Worm (Caenorhabditis elegans) whole organism, L4/young adult: Measurements from ENCODE around the gene dop-6.

Source experiments
- W03F9.2 ChIP-seq: fragments of 150-350 bp; optimal IDR thresholded peaks from 2 replicates; lab custom pipeline; 2014; ENCODE audit warnings: missing biosample characterization, missing genetic modification characterization
- dao-5 ChIP-seq: sonication (generic microtip); optimal IDR thresholded peaks from 2 replicates; lab custom pipeline; 2016; ENCODE audit warnings: missing genotype, missing genetic modification characterization, moderate library complexity, missing compliant biosample characterization
- him-1 ChIP-seq: sonication (generic microtip); optimal IDR thresholded peaks from 2 replicates; lab custom pipeline; 2016; ENCODE audit warnings: missing genotype, missing genetic modification reagents, missing genetic modification characterization, missing compliant biosample characterization

- no peak for TF ChIP-seq W03F9.2 (tag; lab: Kevin White, UChicago)
- TF ChIP-seq him-1 = no peak
- no peak for TF ChIP-seq dao-5 (tag; lab: Kevin White, UChicago)
These were observed 9.0 kb upstream of the dop-6 start, which contains the start of gene C52B9.8 for ce11 chrX:4311668-4312067.
